Worm (Caenorhabditis elegans): ENCODE measurements around the gene klp-17.
A peak's percentile ranks its signal among the peaks of the same experiment; 100 is the strongest.

klp-17 gene

DNA sequence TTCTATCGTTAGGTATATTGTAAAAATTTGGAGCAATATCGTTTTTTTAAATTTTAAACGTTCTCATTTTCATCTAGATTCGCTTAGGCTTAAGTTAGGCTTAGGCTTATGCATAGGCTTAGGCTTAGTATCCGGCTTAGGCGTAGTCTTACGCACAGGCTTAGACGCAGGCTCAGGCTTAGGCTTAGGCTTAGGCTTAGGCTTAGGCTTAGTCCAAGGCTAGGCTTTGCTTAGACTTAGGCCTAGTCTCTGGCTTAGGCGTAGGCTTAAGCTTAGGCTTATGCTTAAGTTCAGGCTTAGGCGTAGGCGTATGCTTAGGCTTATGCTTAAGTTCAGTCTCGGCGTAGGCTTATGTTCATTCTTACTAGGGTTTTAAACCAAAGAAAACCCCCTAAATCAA, 36.3 kb upstream of the klp-17 start:
- TF ChIP-seq ceh-16 (tag; optimal IDR thresholded peaks at IDR 0.05), result no peak
- no peak for TF ChIP-seq egl-27 (tag; optimal IDR thresholded peaks at IDR 0.05)
- no peak for TF ChIP-seq nhr-11 (tag; optimal IDR thresholded peaks at IDR 0.05)
- no peak for TF ChIP-seq lin-15B (tag; optimal IDR thresholded peaks at IDR 0.05)
- TF ChIP-seq mdl-1 (tag; optimal IDR thresholded peaks at IDR 0.05), result no peak
- no peak for TF ChIP-seq nhr-77 (tag; optimal IDR thresholded peaks at IDR 0.05)
- TF ChIP-seq jun-1 (tag; optimal IDR thresholded peaks at IDR 0.05), result no peak
- no peak for TF ChIP-seq ceh-82 (tag; optimal IDR thresholded peaks at IDR 0.05)
- no peak for TF ChIP-seq lin-39 (tag; optimal IDR thresholded peaks at IDR 0.05)
- TF ChIP-seq egl-5 (tag; optimal IDR thresholded peaks at IDR 0.05), result no peak
- no peak for TF ChIP-seq ceh-9 (tag; optimal IDR thresholded peaks at IDR 0.05)
- no peak for TF ChIP-seq fos-1 (tag; optimal IDR thresholded peaks at IDR 0.05)
- TF ChIP-seq nhr-76 (tag; optimal IDR thresholded peaks at IDR 0.05), result no peak
- TF ChIP-seq zag-1 (tag; optimal IDR thresholded peaks at IDR 0.05), result no peak
- no peak for TF ChIP-seq pha-4 (tag; optimal IDR thresholded peaks at IDR 0.05)
- no peak for TF ChIP-seq ama-1 (optimal IDR thresholded peaks at IDR 0.05)
- no peak for TF ChIP-seq nhr-25 (tag; optimal IDR thresholded peaks at IDR 0.05)
- TF ChIP-seq ZK546.5 (tag; optimal IDR thresholded peaks at IDR 0.05), result no peak
- TF ChIP-seq hmg-11 (tag; optimal IDR thresholded peaks at IDR 0.05), result no peak
- TF ChIP-seq ceh-28 (tag; optimal IDR thresholded peaks at IDR 0.05), result no peak

DNA sequence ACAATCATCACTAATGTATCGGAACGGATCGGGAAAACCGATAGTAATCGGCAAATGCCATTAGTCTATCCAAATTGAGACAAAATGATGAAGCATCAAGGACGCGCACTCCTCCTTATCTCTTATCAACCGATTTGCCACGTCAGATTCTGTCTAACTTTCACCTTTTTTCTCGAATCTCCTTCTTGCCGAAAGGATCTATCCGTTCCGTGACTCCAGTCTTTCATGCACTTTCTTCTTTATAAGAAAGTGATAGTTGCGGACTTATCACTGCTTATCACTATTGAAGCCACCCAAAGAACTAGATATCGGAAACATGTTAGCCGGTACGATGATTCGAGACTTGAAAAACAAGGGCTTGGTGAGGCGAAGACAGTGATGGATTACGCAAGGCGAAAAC, 34.5 kb upstream of the klp-17 start:
- TF ChIP-seq pqm-1 (tag; optimal IDR thresholded peaks at IDR 0.05) (no peak), ceh-9 (tag; optimal IDR thresholded peaks at IDR 0.05) (no peak), aly-2 (tag; optimal IDR thresholded peaks at IDR 0.05) (no peak), unc-62 (GFP tag; optimal IDR thresholded peaks at IDR 0.05) (no peak), elt-2 (tag; optimal IDR thresholded peaks at IDR 0.05) (no peak), nhr-23 (tag; optimal IDR thresholded peaks at IDR 0.05) (peak; percentile 49), ZK546.5 (tag; optimal IDR thresholded peaks at IDR 0.05) (no peak), lsy-12 (tag; optimal IDR thresholded peaks at IDR 0.05) (no peak), nhr-12 (tag; optimal IDR thresholded peaks at IDR 0.05) (no peak), elt-3 (tag; optimal IDR thresholded peaks at IDR 0.05) (peak; percentile 98 to 100 (median 100)), jun-1 (tag; optimal IDR thresholded peaks at IDR 0.05) (no peak), fkh-10 (GFP tag; optimal IDR thresholded peaks at IDR 0.05) (no peak), ceh-82 (tag; optimal IDR thresholded peaks at IDR 0.05) (no peak), sea-2 (GFP tag; optimal IDR thresholded peaks at IDR 0.05) (no peak), nhr-67 (tag; optimal IDR thresholded peaks at IDR 0.05) (no peak), eor-1 (tag; optimal IDR thresholded peaks at IDR 0.05) (no peak), mdl-1 (tag; optimal IDR thresholded peaks at IDR 0.05) (no peak), nhr-237 (tag; optimal IDR thresholded peaks at IDR 0.05) (no peak), ceh-28 (tag; optimal IDR thresholded peaks at IDR 0.05) (no peak), nhr-76 (tag; optimal IDR thresholded peaks at IDR 0.05) (no peak), elt-1 (tag; optimal IDR thresholded peaks at IDR 0.05) (no peak), nhr-43 (tag; optimal IDR thresholded peaks at IDR 0.05; ENCODE audit: poor library complexity, severe bottlenecking) (peak; percentile 81), nhr-25 (tag; optimal IDR thresholded peaks at IDR 0.05) (peak; percentile 60), tbx-2 (tag; optimal IDR thresholded peaks at IDR 0.05) (peak; percentile 39), hmg-11 (tag; optimal IDR thresholded peaks at IDR 0.05) (no peak), zag-1 (tag; optimal IDR thresholded peaks at IDR 0.05) (no peak), nhr-11 (tag; optimal IDR thresholded peaks at IDR 0.05) (no peak), fkh-2 (tag; optimal IDR thresholded peaks at IDR 0.05) (no peak)

DNA sequence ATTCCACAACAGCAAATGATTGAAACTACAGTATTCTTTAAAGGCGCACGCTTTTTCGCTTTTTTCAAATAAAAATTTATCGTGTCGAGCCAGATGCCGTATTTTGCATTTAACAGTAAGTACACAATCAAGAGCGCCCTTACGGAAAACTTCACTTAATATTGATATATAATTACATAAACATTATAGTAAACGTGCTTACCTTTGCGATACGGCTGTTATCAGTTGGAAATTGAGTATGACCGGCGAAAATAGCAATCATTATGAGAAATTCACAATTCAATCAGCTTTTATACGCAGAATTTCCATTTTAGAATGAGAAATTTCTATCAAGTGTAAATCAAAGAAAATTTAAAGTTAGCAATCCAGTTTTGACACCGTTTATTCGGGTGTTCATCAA, 32.8 kb upstream of the klp-17 start, which contains the start of gene B0334.20:
Gene B0334.20, minus strand, starts transcription at position 262 of the 400 bp plus-strand sequence.
- TF ChIP-seq ztf-4 (tag; optimal IDR thresholded peaks at IDR 0.05) (no peak), zag-1 (tag; optimal IDR thresholded peaks at IDR 0.05) (no peak), elt-2 (tag; optimal IDR thresholded peaks at IDR 0.05) (peak; percentile 44)

DNA sequence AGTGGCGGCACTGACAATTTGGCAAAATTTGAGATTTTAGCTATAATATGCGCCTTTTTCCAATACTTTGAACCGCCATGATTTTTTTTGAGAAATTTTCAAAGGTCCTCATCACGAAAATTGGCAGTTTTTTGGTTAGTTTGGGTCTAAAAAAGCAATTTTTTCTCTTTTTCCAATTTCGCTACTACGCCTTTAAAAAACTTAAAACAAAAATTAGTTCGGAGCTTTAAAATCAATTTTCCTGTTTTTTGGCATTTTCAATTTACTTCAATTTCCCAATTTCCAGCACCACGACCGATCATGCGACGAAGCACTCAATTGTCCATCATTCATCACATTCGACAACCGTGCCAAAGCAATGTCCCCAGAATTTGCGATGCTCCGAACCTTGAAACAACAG, 29.9 kb upstream of the klp-17 start, which contains the start of gene B0334.5:
Gene B0334.5, plus strand, starts transcription at position 301 of the 400 bp plus-strand sequence.
- no peak for TF ChIP-seq elt-2 (tag; optimal IDR thresholded peaks at IDR 0.05)
- TF ChIP-seq ZK546.5 (tag; optimal IDR thresholded peaks at IDR 0.05), result no peak
- TF ChIP-seq ceh-82 (tag; optimal IDR thresholded peaks at IDR 0.05), result no peak
- no peak for TF ChIP-seq nhr-12 (tag; optimal IDR thresholded peaks at IDR 0.05)
- TF ChIP-seq jun-1 (tag; optimal IDR thresholded peaks at IDR 0.05), result no peak

All from whole organism, L3 larva.